Fruit fly (Drosophila melanogaster): ENCODE measurements around the gene CG33287.

- no peak for TF ChIP-seq CTCF (optimal IDR thresholded peaks at IDR 0.05)
- TF ChIP-seq CG8478 (optimal IDR thresholded peaks at IDR 0.05) = no peak
Measured at dm6 chr3L:20962455-20962854, 8.0 kb downstream of the CG33287 start, which contains the start of gene CG10587.
